Worm (Caenorhabditis elegans): Measurements from ENCODE around the gene srg-16.

DNA sequence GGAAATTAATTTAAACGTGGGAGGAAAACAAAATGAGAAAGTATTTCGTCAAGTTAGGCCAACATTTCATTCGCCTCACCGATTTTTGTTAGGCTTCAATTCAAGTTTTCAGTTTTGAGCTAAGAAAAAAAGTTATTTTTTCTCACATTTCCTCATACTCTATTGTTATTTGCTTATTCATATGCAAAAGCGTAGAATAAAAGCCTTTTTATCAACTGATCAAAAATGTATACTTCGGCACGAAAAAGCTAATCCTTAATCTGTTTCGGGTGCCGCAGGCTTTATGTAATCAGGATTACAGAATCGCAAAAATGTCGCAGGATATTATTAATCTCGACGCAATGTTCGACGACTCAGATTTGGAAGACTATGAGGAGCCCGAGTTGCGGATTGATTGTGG is 23.0 kb downstream of the srg-16 start, which contains the start of gene T21B4.15:
- TF ChIP-seq hnd-1 (tag; optimal IDR thresholded peaks at IDR 0.05) (no peak), ama-1 (optimal IDR thresholded peaks at IDR 0.05) (no peak), hmbx-1 (tag; optimal IDR thresholded peaks at IDR 0.05) (no peak), flt-1 (GFP tag; IDR thresholded peaks at IDR 0.05) (no peak), aly-1 (tag; optimal IDR thresholded peaks at IDR 0.05) (no peak), F13C5.2 (tag; optimal IDR thresholded peaks at IDR 0.05) (no peak), ets-7 (tag; optimal IDR thresholded peaks at IDR 0.05) (no peak)

All from whole organism, early embryonic.